Worm (Caenorhabditis elegans) whole organism, mixed stage, embryonic: ENCODE data around the gene F58D2.2.

ENCODE experiments used
- M03D4.4 ChIP-seq: sonication (generic microtip); optimal IDR thresholded peaks from 2 replicates; lab custom pipeline; 2017; ENCODE audit warnings: mild to moderate bottlenecking, missing genetic modification characterization, missing compliant biosample characterization
- ceh-39 ChIP-seq: fragments of 150-350 bp; optimal IDR thresholded peaks from 2 replicates; lab custom pipeline; 2014; ENCODE audit warnings: missing biosample characterization, missing genetic modification characterization
- ceh-43 ChIP-seq: fragments of 200-800 bp; sonication (Bioruptor generic); optimal IDR thresholded peaks from 2 replicates; lab custom pipeline; 2018; ENCODE audit warnings: mild to moderate bottlenecking, missing genetic modification characterization, moderate library complexity, missing compliant biosample characterization
- ceh-83 ChIP-seq: fragments of 200-800 bp; sonication (Bioruptor generic); optimal IDR thresholded peaks from 2 replicates; lab custom pipeline; 2018; ENCODE audit warnings: mild to moderate bottlenecking, missing genetic modification characterization, missing compliant biosample characterization
- ces-1 ChIP-seq: fragments of 150-350 bp; optimal IDR thresholded peaks from 2 replicates; lab custom pipeline; 2014; ENCODE audit warnings: missing biosample characterization, missing genetic modification reagents, missing genetic modification characterization
- drap-1 ChIP-seq: fragments of 200-800 bp; sonication (Bioruptor generic); optimal IDR thresholded peaks from 3 replicates; lab custom pipeline; 2018; ENCODE audit warnings: mild to moderate bottlenecking, missing genetic modification characterization, missing compliant biosample characterization
- elt-1 ChIP-seq: sonication (generic microtip); optimal IDR thresholded peaks from 2 replicates; lab custom pipeline; 2017; ENCODE audit warnings: missing genetic modification characterization, mild to moderate bottlenecking, missing compliant biosample characterization, antibody characterized with exemption, moderate library complexity, borderline replicate concordance; ENCODE audit not compliant: insufficient read depth
- elt-3 ChIP-seq: fragments of 150-350 bp; optimal IDR thresholded peaks from 2 replicates; lab custom pipeline; 2014; ENCODE audit warnings: missing biosample characterization, missing genetic modification characterization
- flh-1 ChIP-seq: fragments of 200-800 bp; sonication (Bioruptor generic); optimal IDR thresholded peaks from 2 replicates; lab custom pipeline; 2018; ENCODE audit warnings: mild to moderate bottlenecking, missing genetic modification characterization, moderate library complexity, missing compliant biosample characterization
- ham-2 ChIP-seq: fragments of 200-800 bp; sonication (Bioruptor generic); optimal IDR thresholded peaks from 2 replicates; lab custom pipeline; 2018; ENCODE audit warnings: mild to moderate bottlenecking, missing genetic modification characterization, missing compliant biosample characterization
- hlh-1 ChIP-seq: fragments of 150-350 bp; optimal IDR thresholded peaks from 2 replicates; lab custom pipeline; 2014; ENCODE audit warnings: missing biosample characterization, missing genetic modification reagents, missing genetic modification characterization
- lin-13 ChIP-seq: fragments of 150-350 bp; optimal IDR thresholded peaks from 2 replicates; lab custom pipeline; 2014; ENCODE audit warnings: missing biosample characterization, missing genetic modification characterization
- lin-32 ChIP-seq: fragments of 200-800 bp; sonication (Bioruptor generic); optimal IDR thresholded peaks from 2 replicates; lab custom pipeline; 2018; ENCODE audit warnings: mild to moderate bottlenecking, missing genetic modification characterization, missing compliant biosample characterization
- lsy-2 ChIP-seq: fragments of 150-350 bp; optimal IDR thresholded peaks from 2 replicates; lab custom pipeline; 2014; ENCODE audit warnings: missing biosample characterization, missing genetic modification characterization
- mep-1 ChIP-seq: fragments of 150-350 bp; optimal IDR thresholded peaks from 2 replicates; lab custom pipeline; 2017; ENCODE audit warnings: missing biosample characterization, missing genetic modification reagents, missing genetic modification characterization, inconsistent platforms
- mls-2 ChIP-seq: sonication (generic microtip); optimal IDR thresholded peaks from 2 replicates; lab custom pipeline; 2016; ENCODE audit warnings: mild to moderate bottlenecking, missing genetic modification characterization, moderate library complexity, missing compliant biosample characterization
- nhr-2 ChIP-seq: fragments of 150-350 bp; optimal IDR thresholded peaks from 2 replicates; lab custom pipeline; 2014; ENCODE audit warnings: missing biosample characterization, missing genetic modification characterization
- nhr-237 ChIP-seq: fragments of 150-350 bp; optimal IDR thresholded peaks from 2 replicates; lab custom pipeline; 2014; ENCODE audit warnings: missing biosample characterization, missing genetic modification characterization
- nhr-28 ChIP-seq: fragments of 150-350 bp; optimal IDR thresholded peaks from 2 replicates; lab custom pipeline; 2014; ENCODE audit warnings: missing biosample characterization, missing genetic modification characterization
- nhr-76 ChIP-seq: sonication (generic microtip); optimal IDR thresholded peaks from 2 replicates; lab custom pipeline; 2017; ENCODE audit warnings: missing biosample characterization, missing genetic modification characterization
- pha-4 ChIP-seq: fragments of 150-350 bp; optimal IDR thresholded peaks from 2 replicates; lab custom pipeline; 2018; ENCODE audit warnings: missing biosample characterization, missing genetic modification reagents, missing genetic modification characterization
- sem-2 ChIP-seq: fragments of 200-800 bp; sonication (Bioruptor generic); optimal IDR thresholded peaks from 2 replicates; lab custom pipeline; 2018; ENCODE audit warnings: mild to moderate bottlenecking, missing genetic modification characterization, missing compliant biosample characterization
- snpc-4 ChIP-seq: fragments of 150-350 bp; optimal IDR thresholded peaks from 2 replicates; lab custom pipeline; 2014; ENCODE audit warnings: missing biosample characterization, missing genetic modification characterization
- sptf-1 ChIP-seq: sonication (generic microtip); optimal IDR thresholded peaks from 2 replicates; lab custom pipeline; 2017; ENCODE audit warnings: mild to moderate bottlenecking, missing genetic modification characterization, moderate library complexity, missing compliant biosample characterization
- unc-120 ChIP-seq: sonication (generic microtip); optimal IDR thresholded peaks from 2 replicates; lab custom pipeline; 2017; ENCODE audit warnings: missing genetic modification characterization, missing compliant biosample characterization; ENCODE audit not compliant: poor library complexity, severe bottlenecking
- unc-39 ChIP-seq: fragments of 150-350 bp; optimal IDR thresholded peaks from 2 replicates; lab custom pipeline; 2014; ENCODE audit warnings: missing biosample characterization, missing genetic modification characterization
- zip-8 ChIP-seq: fragments of 150-350 bp; optimal IDR thresholded peaks from 2 replicates; lab custom pipeline; 2014; ENCODE audit warnings: missing biosample characterization, missing genetic modification characterization
- ztf-11 ChIP-seq: fragments of 150-350 bp; optimal IDR thresholded peaks from 2 replicates; lab custom pipeline; 2014; ENCODE audit warnings: missing biosample characterization, missing genetic modification characterization

F58D2.2 gene

ce11 chrIV:13189467-13189866 is at the start of gene F58D2.2:
TSS of gene F58D2.2 (plus strand) at chrIV:13189767.
- TF ChIP-seq ceh-43 (no peak), zip-8 (tag; lab: Kevin White, UChicago) (no peak), pha-4 (tag; lab: Kevin White, UChicago) (no peak), unc-39 (tag; lab: Kevin White, UChicago) (no peak), nhr-28 (tag; lab: Kevin White, UChicago) (no peak), flh-1 (GFP tag; lab: Kevin White, UChicago) (no peak), lin-13 (tag; lab: Kevin White, UChicago) (no peak), ztf-11 (tag; lab: Kevin White, UChicago) (no peak), hlh-1 (no peak), drap-1 (GFP tag; lab: Kevin White, UChicago) (no peak)

ce11 chrIV:13142254-13142653 is 47.3 kb upstream of the F58D2.2 start, which contains the start of gene spe-43:
TSS of gene spe-43 (minus strand) at chrIV:13142354.
- TF ChIP-seq zip-8 (tag; lab: Kevin White, UChicago) = no peak
- no peak for TF ChIP-seq nhr-28 (tag; lab: Kevin White, UChicago)
- TF ChIP-seq lsy-2 = no peak
- no peak for TF ChIP-seq sem-2 (GFP tag; lab: Kevin White, UChicago)
- TF ChIP-seq nhr-76 (tag; lab: Kevin White, UChicago) = no peak
- TF ChIP-seq elt-3 (tag; lab: Kevin White, UChicago) = no peak
- TF ChIP-seq hlh-1 = no peak
- no peak for TF ChIP-seq lin-32 (GFP tag; lab: Kevin White, UChicago)
- no peak for TF ChIP-seq sptf-1 (tag; lab: Kevin White, UChicago)
- TF ChIP-seq mep-1 (tag; lab: Kevin White, UChicago) = no peak
- no peak for TF ChIP-seq snpc-4
- TF ChIP-seq ceh-39 (tag; lab: Kevin White, UChicago) = no peak
- TF ChIP-seq elt-1 = no peak
- no peak for TF ChIP-seq unc-120 (tag; lab: Kevin White, UChicago)
- TF ChIP-seq ceh-83 (GFP tag; lab: Kevin White, UChicago) = no peak
- no peak for TF ChIP-seq ham-2 (GFP tag; lab: Kevin White, UChicago)
- TF ChIP-seq nhr-2 (tag; lab: Kevin White, UChicago) = no peak
- TF ChIP-seq ztf-11 (tag; lab: Kevin White, UChicago) = no peak

ce11 chrIV:13149276-13149675 is 40.3 kb upstream of the F58D2.2 start, which contains the start of gene nlp-79:
TSS of gene nlp-79 (plus strand) at chrIV:13149576.
- TF ChIP-seq pha-4 (tag; lab: Kevin White, UChicago) (no peak), hlh-1 (no peak), ham-2 (GFP tag; lab: Kevin White, UChicago) (no peak), unc-120 (tag; lab: Kevin White, UChicago) (no peak), sem-2 (GFP tag; lab: Kevin White, UChicago) (no peak), flh-1 (GFP tag; lab: Kevin White, UChicago) (no peak), lin-32 (GFP tag; lab: Kevin White, UChicago) (no peak), nhr-76 (tag; lab: Kevin White, UChicago) (no peak), ztf-11 (tag; lab: Kevin White, UChicago) (no peak), snpc-4 (no peak), nhr-28 (tag; lab: Kevin White, UChicago) (no peak), ceh-43 (no peak), ceh-83 (GFP tag; lab: Kevin White, UChicago) (no peak)

DNA sequence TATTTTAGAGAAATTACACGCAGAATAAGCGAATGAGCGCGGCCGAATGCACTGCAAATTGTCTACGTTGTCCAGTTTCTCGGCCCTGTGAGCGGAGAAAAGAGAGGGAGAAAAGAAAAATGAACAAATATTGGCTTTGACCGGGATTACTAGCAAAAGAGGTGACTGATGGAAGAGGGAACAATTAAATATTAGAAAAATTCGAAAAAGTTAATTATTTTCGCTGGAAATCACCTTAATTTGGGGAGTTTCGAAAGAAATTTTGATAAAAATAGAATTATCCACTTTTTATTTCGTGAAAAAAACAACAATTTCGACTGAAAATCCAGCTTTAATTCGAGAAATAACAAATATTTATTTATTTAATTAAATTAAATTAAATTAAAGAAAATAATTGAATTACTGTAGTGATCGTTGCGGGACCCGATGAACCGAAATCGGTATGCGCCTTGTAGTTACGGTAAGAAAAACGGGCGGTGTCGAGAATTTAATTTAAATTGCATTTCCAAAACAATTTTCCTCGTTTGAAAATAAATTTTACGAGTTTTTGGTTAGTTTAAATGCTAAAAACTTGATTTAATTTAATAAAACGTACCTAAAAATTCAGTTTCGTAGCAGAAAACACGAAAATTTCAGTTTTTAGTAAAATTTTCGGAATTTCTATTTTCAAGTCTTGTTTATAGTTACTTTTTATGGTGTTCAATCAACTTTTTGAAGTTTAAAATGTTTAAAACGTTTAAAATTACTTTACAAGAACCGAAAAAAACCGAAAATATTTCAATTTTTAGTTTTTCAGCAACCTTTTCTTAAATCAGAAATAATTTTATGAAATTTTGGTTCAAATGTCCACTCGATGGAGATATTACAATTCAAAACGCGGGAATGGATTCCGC is 34.9 kb upstream of the F58D2.2 start, which contains the start of the genes crld-1 and msh-5:
crld-1 (minus strand) TSS at position 51 of the 893 bp plus-strand sequence.
msh-5 (plus strand) TSS at position 843 of the 893 bp plus-strand sequence.
- TF ChIP-seq ces-1 (GFP tag; lab: Kevin White, UChicago) (no peak), snpc-4 (no peak), ceh-43 (no peak), ceh-83 (GFP tag; lab: Kevin White, UChicago) (no peak), zip-8 (tag; lab: Kevin White, UChicago) (no peak), hlh-1 (no peak), lin-32 (GFP tag; lab: Kevin White, UChicago) (no peak), nhr-28 (tag; lab: Kevin White, UChicago) (no peak), sptf-1 (tag; lab: Kevin White, UChicago) (no peak), sem-2 (GFP tag; lab: Kevin White, UChicago) (no peak), ham-2 (GFP tag; lab: Kevin White, UChicago) (no peak), elt-3 (tag; lab: Kevin White, UChicago) (no peak), ceh-39 (tag; lab: Kevin White, UChicago) (no peak), mls-2 (tag; lab: Kevin White, UChicago) (no peak), pha-4 (tag; lab: Kevin White, UChicago) (no peak), mep-1 (tag; lab: Kevin White, UChicago) (no peak), nhr-237 (tag; lab: Kevin White, UChicago) (no peak), unc-120 (tag; lab: Kevin White, UChicago) (no peak), M03D4.4 (tag; lab: Kevin White, UChicago) (no peak), elt-1 (no peak)
